Worm (Caenorhabditis elegans) whole organism, young adult: Measurements from ENCODE around the gene cst-1.

Experiments used
- B0261.1 ChIP-seq: sonication (generic microtip); optimal IDR thresholded peaks from 2 replicates; lab custom pipeline; 2016; ENCODE audit warnings: mild to moderate bottlenecking, missing genetic modification characterization, moderate library complexity, missing compliant biosample characterization
- B0336.3 ChIP-seq: fragments of 200-800 bp; sonication (Bioruptor generic); IDR thresholded peaks from 2 replicates; pipeline ENCODE4 v1.3.6; 2022; ENCODE audit warnings: missing genetic modification characterization, missing compliant biosample characterization
- C17E4.6 ChIP-seq: fragments of 200-800 bp; sonication (Bioruptor generic); IDR thresholded peaks from 2 replicates; pipeline ENCODE4 v1.3.6; 2022; ENCODE audit warnings: missing genetic modification reagents, missing genetic modification characterization, missing compliant biosample characterization
- F10E7.11 ChIP-seq: sonication (generic microtip); optimal IDR thresholded peaks from 2 replicates; lab custom pipeline; 2017; ENCODE audit warnings: mild to moderate bottlenecking, missing genetic modification characterization, moderate library complexity, missing compliant biosample characterization
- F22D6.2 ChIP-seq: sonication (generic microtip); optimal IDR thresholded peaks from 2 replicates; lab custom pipeline; 2016; ENCODE audit warnings: mild to moderate bottlenecking, missing genetic modification characterization, missing compliant biosample characterization
- F37B4.10 ChIP-seq: fragments of 200-800 bp; sonication (Bioruptor generic); IDR thresholded peaks from 2 replicates; pipeline ENCODE4 v1.3.6; 2022; ENCODE audit warnings: missing genetic modification characterization, missing compliant biosample characterization
- F49E8.2 ChIP-seq: sonication (generic microtip); optimal IDR thresholded peaks from 3 replicates; lab custom pipeline; 2017; ENCODE audit warnings: missing genetic modification characterization, mild to moderate bottlenecking, missing compliant biosample characterization, antibody characterized with exemption, moderate library complexity; ENCODE audit not compliant: insufficient read depth
- F55B11.4 ChIP-seq: sonication (generic microtip); optimal IDR thresholded peaks from 2 replicates; lab custom pipeline; 2016; ENCODE audit warnings: missing compliant biosample characterization, missing genetic modification characterization, borderline replicate concordance; ENCODE audit not compliant: insufficient read depth
- F57A8.1 ChIP-seq: fragments of 200-800 bp; sonication (Bioruptor generic); optimal IDR thresholded peaks from 2 replicates; lab custom pipeline; 2018; ENCODE audit warnings: mild to moderate bottlenecking, missing genetic modification characterization, moderate library complexity, missing compliant biosample characterization
- F57C9.4 ChIP-seq: sonication (generic microtip); optimal IDR thresholded peaks from 2 replicates; lab custom pipeline; 2017; ENCODE audit warnings: mild to moderate bottlenecking, missing genetic modification characterization, missing compliant biosample characterization
- T07F8.4 ChIP-seq: sonication (generic microtip); optimal IDR thresholded peaks from 2 replicates; lab custom pipeline; 2016; ENCODE audit warnings: mild to moderate bottlenecking, missing genetic modification characterization, moderate library complexity, missing compliant biosample characterization
- T26A5.8 ChIP-seq: sonication (generic microtip); optimal IDR thresholded peaks from 2 replicates; lab custom pipeline; 2016; ENCODE audit warnings: missing genetic modification characterization, missing compliant biosample characterization
- ZK185.1 ChIP-seq: sonication (generic microtip); optimal IDR thresholded peaks from 2 replicates; lab custom pipeline; 2016; ENCODE audit warnings: mild to moderate bottlenecking, missing genetic modification characterization, missing compliant biosample characterization; ENCODE audit not compliant: poor library complexity, severe bottlenecking
- ama-1 ChIP-seq, 3 experiments: fragments of 150-350 bp in 1 of 3; sonication (generic microtip) in 2 of 3; optimal IDR thresholded peaks; 2 replicates each; lab custom pipeline; 2014 to 2018; ENCODE audit warnings: missing biosample characterization in 2 of 3, missing genetic modification characterization in 2 of 3, missing genetic modification reagents in 2 of 3
- atf-7 ChIP-seq: sonication (generic microtip); optimal IDR thresholded peaks from 2 replicates; lab custom pipeline; 2017; ENCODE audit warnings: mild to moderate bottlenecking, missing genetic modification characterization, missing compliant biosample characterization
- attf-3 ChIP-seq: fragments of 200-800 bp; sonication (Bioruptor generic); conservative IDR thresholded peaks from 2 replicates; pipeline ENCODE4 v1.3.6; 2022; ENCODE audit warnings: missing genetic modification reagents, missing genetic modification characterization, missing compliant biosample characterization
- attf-5 ChIP-seq: fragments of 200-800 bp; sonication (Bioruptor generic); optimal IDR thresholded peaks from 2 replicates; lab custom pipeline; 2018; ENCODE audit warnings: mild to moderate bottlenecking, missing genetic modification characterization, missing compliant biosample characterization
- ceh-79 ChIP-seq: sonication (generic microtip); optimal IDR thresholded peaks from 2 replicates; lab custom pipeline; 2017; ENCODE audit warnings: mild to moderate bottlenecking, missing genetic modification characterization, missing compliant biosample characterization
- die-1 ChIP-seq: sonication (generic microtip); optimal IDR thresholded peaks from 2 replicates; lab custom pipeline; 2016; ENCODE audit warnings: missing genotype, mild to moderate bottlenecking, missing genetic modification characterization, missing compliant biosample characterization
- ekl-4 ChIP-seq: fragments of 200-800 bp; sonication (Bioruptor generic); IDR thresholded peaks from 2 replicates; pipeline ENCODE4 v1.3.6; 2022; ENCODE audit warnings: missing genetic modification reagents, missing genetic modification characterization, missing compliant biosample characterization
- gei-17 ChIP-seq: fragments of 200-800 bp; sonication (Bioruptor generic); optimal IDR thresholded peaks from 2 replicates; lab custom pipeline; 2018; ENCODE audit warnings: mild to moderate bottlenecking, missing genetic modification characterization, missing compliant biosample characterization
- hrde-1 ChIP-seq: sonication (generic microtip); optimal IDR thresholded peaks from 2 replicates; lab custom pipeline; 2016; ENCODE audit warnings: missing genetic modification characterization, mild to moderate bottlenecking, missing compliant biosample characterization, moderate library complexity, missing genotype, missing genetic modification reagents, borderline replicate concordance
- lin-40 ChIP-seq: sonication (generic microtip); optimal IDR thresholded peaks from 2 replicates; lab custom pipeline; 2016; ENCODE audit warnings: missing genetic modification characterization, mild to moderate bottlenecking, missing compliant biosample characterization, missing genotype, missing genetic modification reagents
- madf-3 ChIP-seq: fragments of 200-800 bp; sonication (Bioruptor generic); IDR thresholded peaks from 2 replicates; pipeline ENCODE4 v1.3.6; 2022; ENCODE audit warnings: missing genetic modification reagents, missing genetic modification characterization, missing compliant biosample characterization
- madf-6 ChIP-seq: fragments of 200-800 bp; sonication (Bioruptor generic); IDR thresholded peaks from 2 replicates; pipeline ENCODE4 v1.3.6; 2022; ENCODE audit warnings: missing genetic modification reagents, missing genetic modification characterization, missing compliant biosample characterization
- mxl-1 ChIP-seq: sonication (generic microtip); optimal IDR thresholded peaks from 2 replicates; lab custom pipeline; 2016; ENCODE audit warnings: missing genetic modification characterization, missing compliant biosample characterization
- nfya-2 ChIP-seq: fragments of 200-800 bp; sonication (Bioruptor generic); IDR thresholded peaks from 2 replicates; pipeline ENCODE4 v1.3.6; 2022; ENCODE audit warnings: missing genetic modification reagents, missing genetic modification characterization, missing compliant biosample characterization
- nhr-27 ChIP-seq: fragments of 200-800 bp; sonication (Bioruptor generic); optimal IDR thresholded peaks from 2 replicates; lab custom pipeline; 2018; ENCODE audit warnings: mild to moderate bottlenecking, missing genetic modification characterization, moderate library complexity, missing compliant biosample characterization
- pha-4 ChIP-seq: fragments of 150-350 bp; sonication (generic microtip); optimal IDR thresholded peaks from 2 replicates; lab custom pipeline; 2014; ENCODE audit warnings: missing biosample characterization, missing genetic modification reagents, missing genetic modification characterization
- snpc-3.4 ChIP-seq: sonication (generic microtip); optimal IDR thresholded peaks from 2 replicates; lab custom pipeline; 2017; ENCODE audit warnings: missing genetic modification characterization, mild to moderate bottlenecking, missing compliant biosample characterization, antibody characterized with exemption, moderate library complexity, missing genotype, missing genetic modification reagents
- tlf-1 ChIP-seq: fragments of 200-800 bp; sonication (Bioruptor generic); optimal IDR thresholded peaks from 2 replicates; lab custom pipeline; 2018; ENCODE audit warnings: mild to moderate bottlenecking, missing genetic modification characterization, missing compliant biosample characterization
- xnd-1 ChIP-seq: sonication (generic microtip); optimal IDR thresholded peaks from 2 replicates; lab custom pipeline; 2016; ENCODE audit warnings: missing genotype, missing genetic modification reagents, missing genetic modification characterization, missing compliant biosample characterization
- ztf-28 ChIP-seq: fragments of 200-800 bp; sonication (Bioruptor generic); IDR thresholded peaks from 2 replicates; pipeline ENCODE4 v1.3.6; 2022; ENCODE audit warnings: missing genetic modification reagents, missing genetic modification characterization, missing compliant biosample characterization
- ztf-3 ChIP-seq: fragments of 200-800 bp; sonication (Bioruptor generic); optimal IDR thresholded peaks from 2 replicates; lab custom pipeline; 2018; ENCODE audit warnings: mild to moderate bottlenecking, missing genetic modification characterization, missing compliant biosample characterization

Gene cst-1

ce11 chrX:4314939-4315338 lies 24.5 kb upstream of the cst-1 start:
- TF ChIP-seq ZK185.1 (tag; lab: Kevin White, UChicago) (no peak), snpc-3.4 (tag; lab: Kevin White, UChicago) (no peak), B0336.3 (no peak), attf-5 (GFP tag; lab: Kevin White, UChicago) (no peak), B0261.1 (tag; lab: Kevin White, UChicago) (no peak)
- TF ChIP-seq, all 124 proteins: peak for 0

ce11 chrX:4317095-4317494 lies 22.3 kb upstream of the cst-1 start:
- TF ChIP-seq ekl-4 (GFP tag; lab: Robert Waterston, UW) (no peak), attf-3 (no peak), snpc-3.4 (tag; lab: Kevin White, UChicago) (no peak), F49E8.2 (tag; lab: Kevin White, UChicago) (no peak), hrde-1 (tag; lab: Kevin White, UChicago) (no peak), tlf-1 (GFP tag; lab: Kevin White, UChicago) (no peak), atf-7 (tag; lab: Kevin White, UChicago) (no peak), lin-40 (tag; lab: Kevin White, UChicago) (no peak), T07F8.4 (tag; lab: Kevin White, UChicago) (no peak), pha-4 (no peak), nhr-27 (tag; lab: Kevin White, UChicago) (no peak), madf-3 (no peak), F37B4.10 (no peak), xnd-1 (tag; lab: Kevin White, UChicago) (no peak)

DNA sequence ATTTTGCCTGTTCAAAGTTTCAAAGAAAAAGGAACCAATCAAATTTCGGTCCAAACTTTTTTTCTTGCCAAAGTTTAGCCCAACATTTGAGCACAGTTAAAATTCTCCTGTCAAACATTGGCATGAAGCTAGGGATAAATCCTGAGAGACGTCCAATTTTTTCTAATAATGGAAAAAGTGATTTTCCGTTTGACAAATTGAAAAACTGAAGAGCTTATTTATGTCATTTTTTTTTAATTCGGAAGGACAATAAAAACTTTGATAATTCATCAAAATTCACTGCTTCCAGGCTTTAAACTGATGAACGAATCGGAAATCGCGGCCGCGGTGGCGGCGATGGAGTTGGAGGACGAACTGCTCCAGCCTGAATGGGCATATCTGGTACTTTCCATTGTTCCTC lies 18.9 kb upstream of the cst-1 start, which contains the start of gene dop-6:
TSS of gene dop-6 (plus strand) at position 301 of the 400 bp plus-strand sequence.
- TF ChIP-seq ztf-28 (GFP tag; lab: Robert Waterston, UW) (no peak), F22D6.2 (tag; lab: Kevin White, UChicago) (no peak), T26A5.8 (no peak), die-1 (tag; lab: Kevin White, UChicago) (no peak), ztf-3 (GFP tag; lab: Kevin White, UChicago) (no peak), mxl-1 (tag; lab: Kevin White, UChicago) (no peak), ceh-79 (no peak), atf-7 (tag; lab: Kevin White, UChicago) (no peak), F55B11.4 (tag; lab: Kevin White, UChicago) (no peak), F57C9.4 (tag; lab: Kevin White, UChicago) (no peak), nfya-2 (GFP tag; lab: Robert Waterston, UW) (no peak), F57A8.1 (no peak), nhr-27 (tag; lab: Kevin White, UChicago) (no peak), F10E7.11 (no peak), lin-40 (tag; lab: Kevin White, UChicago) (no peak), gei-17 (no peak), madf-6 (GFP tag; lab: Robert Waterston, UW) (no peak), C17E4.6 (GFP tag; lab: Robert Waterston, UW) (no peak), ama-1 (optimal IDR thresholded peaks at IDR 0.05; lab: Kevin White, UChicago) (no peak), ama-1 (GFP tag; optimal IDR thresholded peaks at IDR 0.05; lab: Kevin White, UChicago) (no peak)
